Worm (Caenorhabditis elegans): Measurements from ENCODE around the gene fbxa-190.

DNA sequence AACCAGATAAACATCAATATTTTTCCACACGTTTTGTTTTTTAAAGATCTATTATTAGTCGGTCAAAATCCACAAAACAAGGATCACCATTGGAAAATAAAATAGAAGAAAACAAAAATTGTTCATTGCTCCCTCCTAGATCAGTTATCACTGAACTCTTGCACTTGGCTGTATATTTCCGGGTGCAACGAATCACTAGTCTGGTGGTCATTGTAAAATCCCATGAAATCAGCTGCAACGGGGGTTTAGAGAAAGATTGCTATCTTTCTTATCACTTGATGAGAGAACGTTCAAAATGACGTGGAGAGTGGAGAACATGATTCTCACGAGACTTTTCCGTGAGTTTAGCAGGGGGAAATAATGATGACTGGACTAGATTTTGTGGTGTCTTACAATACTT is 24.0 kb downstream of the fbxa-190 start:
- no peak for TF ChIP-seq W03F9.2 (tag; optimal IDR thresholded peaks at IDR 0.05)
- no peak for TF ChIP-seq him-1 (tag; optimal IDR thresholded peaks at IDR 0.05)
